Worm (Caenorhabditis elegans) whole organism, L3 larva: ENCODE results near the gene H12D21.5.

ENCODE experiments used
- ZK546.5 ChIP-seq: sonication (generic microtip); optimal IDR thresholded peaks from 2 replicates; lab custom pipeline; 2017; ENCODE audit warnings: missing biosample characterization, missing genetic modification characterization
- ceh-28 ChIP-seq: fragments of 150-350 bp; optimal IDR thresholded peaks from 2 replicates; lab custom pipeline; 2014; ENCODE audit warnings: missing biosample characterization, missing genetic modification reagents, missing genetic modification characterization
- hmg-11 ChIP-seq: sonication (generic microtip); optimal IDR thresholded peaks from 2 replicates; lab custom pipeline; 2016; ENCODE audit warnings: missing genetic modification characterization, missing compliant biosample characterization
- lin-15B ChIP-seq: fragments of 150-350 bp; optimal IDR thresholded peaks from 2 replicates; lab custom pipeline; 2014; ENCODE audit warnings: missing biosample characterization, missing genetic modification characterization
- nhr-12 ChIP-seq: fragments of 150-350 bp; optimal IDR thresholded peaks from 2 replicates; lab custom pipeline; 2014; ENCODE audit warnings: missing biosample characterization, missing genetic modification characterization
- nhr-25 ChIP-seq: sonication (generic microtip); optimal IDR thresholded peaks from 2 replicates; lab custom pipeline; 2017; ENCODE audit warnings: missing biosample characterization, missing genetic modification characterization
- nhr-67 ChIP-seq: fragments of 150-350 bp; optimal IDR thresholded peaks from 2 replicates; lab custom pipeline; 2014; ENCODE audit warnings: missing biosample characterization, missing genetic modification characterization
- nhr-76 ChIP-seq: fragments of 150-350 bp; sonication (generic microtip); optimal IDR thresholded peaks from 5 replicates; lab custom pipeline; 2014; ENCODE audit warnings: missing biosample characterization, missing genetic modification characterization
- skn-1 ChIP-seq: fragments of 150-350 bp; optimal IDR thresholded peaks from 2 replicates; lab custom pipeline; 2014; ENCODE audit warnings: missing biosample characterization, missing genetic modification characterization
- snpc-4 ChIP-seq: fragments of 150-350 bp; optimal IDR thresholded peaks from 2 replicates; lab custom pipeline; 2014; ENCODE audit warnings: missing biosample characterization, missing genetic modification characterization
- unc-62 ChIP-seq: fragments of 150-350 bp; sonication (generic microtip); optimal IDR thresholded peaks from 4 replicates; lab custom pipeline; 2014; ENCODE audit warnings: missing biosample characterization, missing genetic modification reagents, missing genetic modification characterization
- ztf-4 ChIP-seq: fragments of 150-350 bp; optimal IDR thresholded peaks from 2 replicates; lab custom pipeline; 2014; ENCODE audit warnings: missing biosample characterization, missing genetic modification characterization

- TF ChIP-seq skn-1 (tag; lab: Kevin White, UChicago) (no peak), nhr-67 (tag; lab: Kevin White, UChicago) (no peak), ZK546.5 (no peak), lin-15B (no peak), ztf-4 (no peak), unc-62 (GFP tag; lab: Kevin White, UChicago) (no peak), nhr-12 (tag; lab: Kevin White, UChicago) (no peak), hmg-11 (tag; lab: Kevin White, UChicago) (no peak), nhr-76 (tag; lab: Kevin White, UChicago) (no peak), nhr-25 (tag; lab: Kevin White, UChicago) (no peak), snpc-4 (tag; lab: Kevin White, UChicago) (no peak), ceh-28 (tag; lab: Kevin White, UChicago) (no peak)
Observed at ce11 chrV:14859380-14859779, 34.4 kb upstream of the H12D21.5 start.
